Worm (Caenorhabditis elegans) whole organism, L1 larva: ENCODE measurements around the gene iffb-1.

Experiments used
- C16A3.4 ChIP-seq: fragments of 150-350 bp; optimal IDR thresholded peaks from 2 replicates; lab custom pipeline; 2014; ENCODE audit warnings: missing biosample characterization, missing genetic modification characterization
- aly-2 ChIP-seq: fragments of 150-350 bp; optimal IDR thresholded peaks from 2 replicates; lab custom pipeline; 2014; ENCODE audit warnings: missing biosample characterization, missing genetic modification characterization
- blmp-1 ChIP-seq: fragments of 150-350 bp; optimal IDR thresholded peaks from 2 replicates; lab custom pipeline; 2014; ENCODE audit warnings: missing biosample characterization, missing genetic modification characterization
- ceh-63 ChIP-seq: fragments of 200-800 bp; sonication (Bioruptor generic); optimal IDR thresholded peaks from 2 replicates; lab custom pipeline; 2018; ENCODE audit warnings: mild to moderate bottlenecking, missing genetic modification characterization, missing compliant biosample characterization
- ceh-88 ChIP-seq: fragments of 200-800 bp; sonication (Bioruptor generic); IDR thresholded peaks from 2 replicates; pipeline ENCODE4 v1.3.6; 2022; ENCODE audit warnings: missing genetic modification characterization, missing compliant biosample characterization
- elt-3 ChIP-seq, 6 experiments: fragments of 150-350 bp in 1 of 6; sonication (generic microtip); optimal IDR thresholded peaks; 2 replicates each; lab custom pipeline; 2017 to 2018; ENCODE audit warnings: missing biosample characterization in 6 of 6, missing genetic modification characterization in 6 of 6, inconsistent platforms in 1 of 6
- ets-5 ChIP-seq: fragments of 200-800 bp; sonication (Bioruptor generic); IDR thresholded peaks from 2 replicates; pipeline ENCODE4 v1.3.6; 2022; ENCODE audit warnings: missing genetic modification characterization, missing compliant biosample characterization
- fkh-10 ChIP-seq: sonication (generic microtip); optimal IDR thresholded peaks from 2 replicates; lab custom pipeline; 2017; ENCODE audit warnings: missing biosample characterization, missing genetic modification reagents, missing genetic modification characterization
- grh-1 ChIP-seq: fragments of 200-800 bp; sonication (Bioruptor generic); IDR thresholded peaks from 2 replicates; pipeline ENCODE4 v1.3.6; 2022; ENCODE audit warnings: missing genetic modification reagents, missing genetic modification characterization, missing compliant biosample characterization
- hlh-17 ChIP-seq: fragments of 200-800 bp; sonication (Bioruptor generic); optimal IDR thresholded peaks from 2 replicates; lab custom pipeline; 2018; ENCODE audit warnings: missing genetic modification characterization, mild to moderate bottlenecking, missing compliant biosample characterization, moderate library complexity, borderline replicate concordance
- hlh-4 ChIP-seq: sonication (generic microtip); optimal IDR thresholded peaks from 2 replicates; lab custom pipeline; 2016; ENCODE audit warnings: mild to moderate bottlenecking, missing genetic modification characterization, missing compliant biosample characterization
- hpl-2 ChIP-seq: fragments of 150-350 bp; optimal IDR thresholded peaks from 2 replicates; lab custom pipeline; 2014; ENCODE audit warnings: missing biosample characterization, missing genetic modification reagents, missing genetic modification characterization
- irx-1 ChIP-seq: sonication (generic microtip); optimal IDR thresholded peaks from 2 replicates; lab custom pipeline; 2016; ENCODE audit warnings: missing genetic modification characterization, missing compliant biosample characterization
- jun-1 ChIP-seq: fragments of 150-350 bp; optimal IDR thresholded peaks from 2 replicates; lab custom pipeline; 2014; ENCODE audit warnings: missing biosample characterization, missing genetic modification reagents, missing genetic modification characterization
- lir-3 ChIP-seq: sonication (generic microtip); optimal IDR thresholded peaks from 2 replicates; lab custom pipeline; 2016; ENCODE audit warnings: mild to moderate bottlenecking, missing genetic modification characterization, moderate library complexity, missing compliant biosample characterization; ENCODE audit not compliant: poor library complexity
- mab-9 ChIP-seq: fragments of 200-800 bp; sonication (Bioruptor generic); IDR thresholded peaks from 2 replicates; pipeline ENCODE4 v1.3.6; 2022; ENCODE audit warnings: missing genetic modification reagents, missing genetic modification characterization, missing compliant biosample characterization
- nhr-11 ChIP-seq: fragments of 150-350 bp; optimal IDR thresholded peaks from 2 replicates; lab custom pipeline; 2014; ENCODE audit warnings: missing biosample characterization, missing genetic modification characterization
- nhr-19 ChIP-seq: fragments of 200-800 bp; sonication (Bioruptor generic); conservative IDR thresholded peaks from 2 replicates; pipeline ENCODE4 v1.3.6; 2022; ENCODE audit warnings: missing genetic modification characterization, missing compliant biosample characterization
- nhr-47 ChIP-seq: sonication (generic microtip); optimal IDR thresholded peaks from 2 replicates; lab custom pipeline; 2016; ENCODE audit warnings: mild to moderate bottlenecking, missing genetic modification characterization, moderate library complexity, missing compliant biosample characterization
- nhr-71 ChIP-seq: sonication (generic microtip); optimal IDR thresholded peaks from 2 replicates; lab custom pipeline; 2016; ENCODE audit warnings: mild to moderate bottlenecking, missing genetic modification characterization, moderate library complexity, missing compliant biosample characterization
- nhr-76 ChIP-seq: sonication (generic microtip); optimal IDR thresholded peaks from 2 replicates; lab custom pipeline; 2017; ENCODE audit warnings: missing biosample characterization, missing genetic modification characterization
- nhr-77 ChIP-seq: fragments of 150-350 bp; optimal IDR thresholded peaks from 2 replicates; lab custom pipeline; 2014; ENCODE audit warnings: missing biosample characterization, missing genetic modification characterization
- pag-3 ChIP-seq: sonication (generic microtip); optimal IDR thresholded peaks from 2 replicates; lab custom pipeline; 2017; ENCODE audit warnings: missing genetic modification characterization, mild to moderate bottlenecking, missing compliant biosample characterization, antibody characterized with exemption, borderline replicate concordance; ENCODE audit not compliant: insufficient read depth
- pax-3 ChIP-seq: fragments of 200-800 bp; sonication (Bioruptor generic); optimal IDR thresholded peaks from 2 replicates; lab custom pipeline; 2018; ENCODE audit warnings: mild to moderate bottlenecking, missing genetic modification characterization, moderate library complexity, missing compliant biosample characterization
- pqm-1 ChIP-seq: sonication (generic microtip); optimal IDR thresholded peaks from 3 replicates; lab custom pipeline; 2017; ENCODE audit warnings: missing biosample characterization, missing genetic modification characterization
- skn-1 ChIP-seq: fragments of 150-350 bp; optimal IDR thresholded peaks from 2 replicates; lab custom pipeline; 2014; ENCODE audit warnings: missing biosample characterization, missing genetic modification characterization
- snpc-4 ChIP-seq: fragments of 150-350 bp; optimal IDR thresholded peaks from 2 replicates; lab custom pipeline; 2014; ENCODE audit warnings: missing biosample characterization, missing genetic modification characterization
- sox-4 ChIP-seq: sonication (generic microtip); optimal IDR thresholded peaks from 2 replicates; lab custom pipeline; 2016; ENCODE audit warnings: missing genetic modification characterization, missing compliant biosample characterization
- sptf-1 ChIP-seq: fragments of 150-350 bp; optimal IDR thresholded peaks from 2 replicates; lab custom pipeline; 2014; ENCODE audit warnings: missing biosample characterization, missing genetic modification characterization
- sup-37 ChIP-seq: fragments of 200-800 bp; sonication (Bioruptor generic); optimal IDR thresholded peaks from 2 replicates; lab custom pipeline; 2018; ENCODE audit warnings: mild to moderate bottlenecking, missing genetic modification characterization, missing compliant biosample characterization
- swsn-7 ChIP-seq: sonication (generic microtip); optimal IDR thresholded peaks from 2 replicates; lab custom pipeline; 2016; ENCODE audit warnings: missing genetic modification characterization, missing compliant biosample characterization
- tbx-2 ChIP-seq: sonication (generic microtip); optimal IDR thresholded peaks from 2 replicates; lab custom pipeline; 2016; ENCODE audit warnings: missing genetic modification characterization, missing compliant biosample characterization
- tlp-1 ChIP-seq: fragments of 150-350 bp; optimal IDR thresholded peaks from 2 replicates; lab custom pipeline; 2014; ENCODE audit warnings: missing biosample characterization, missing genetic modification characterization
- unc-86 ChIP-seq: sonication (generic microtip); optimal IDR thresholded peaks from 2 replicates; lab custom pipeline; 2016; ENCODE audit warnings: missing genetic modification characterization, missing compliant biosample characterization
- unc-98 ChIP-seq: fragments of 200-800 bp; sonication (Bioruptor generic); IDR thresholded peaks from 2 replicates; pipeline ENCODE4 v1.3.6; 2022; ENCODE audit warnings: missing genetic modification characterization, missing compliant biosample characterization
- vab-15 ChIP-seq: sonication (generic microtip); optimal IDR thresholded peaks from 2 replicates; lab custom pipeline; 2017; ENCODE audit warnings: missing genotype, mild to moderate bottlenecking, missing genetic modification characterization, missing compliant biosample characterization
- xbp-1 ChIP-seq: sonication (generic microtip); optimal IDR thresholded peaks from 2 replicates; lab custom pipeline; 2016; ENCODE audit warnings: missing genetic modification characterization, missing compliant biosample characterization
- zip-4 ChIP-seq: fragments of 200-800 bp; sonication (Bioruptor generic); optimal IDR thresholded peaks from 2 replicates; lab custom pipeline; 2018; ENCODE audit warnings: mild to moderate bottlenecking, missing genetic modification characterization, moderate library complexity, missing compliant biosample characterization
- ztf-11 ChIP-seq, 2 experiments: sonication (generic microtip); optimal IDR thresholded peaks; 2 replicates each; lab custom pipeline; 2016 to 2017; ENCODE audit warnings: missing genetic modification characterization in 2 of 2, missing biosample characterization in 1 of 2, missing compliant biosample characterization in 1 of 2
- ztf-4 ChIP-seq: fragments of 150-350 bp; optimal IDR thresholded peaks from 2 replicates; lab custom pipeline; 2014; ENCODE audit warnings: missing biosample characterization, missing genetic modification characterization

The iffb-1 gene

DNA sequence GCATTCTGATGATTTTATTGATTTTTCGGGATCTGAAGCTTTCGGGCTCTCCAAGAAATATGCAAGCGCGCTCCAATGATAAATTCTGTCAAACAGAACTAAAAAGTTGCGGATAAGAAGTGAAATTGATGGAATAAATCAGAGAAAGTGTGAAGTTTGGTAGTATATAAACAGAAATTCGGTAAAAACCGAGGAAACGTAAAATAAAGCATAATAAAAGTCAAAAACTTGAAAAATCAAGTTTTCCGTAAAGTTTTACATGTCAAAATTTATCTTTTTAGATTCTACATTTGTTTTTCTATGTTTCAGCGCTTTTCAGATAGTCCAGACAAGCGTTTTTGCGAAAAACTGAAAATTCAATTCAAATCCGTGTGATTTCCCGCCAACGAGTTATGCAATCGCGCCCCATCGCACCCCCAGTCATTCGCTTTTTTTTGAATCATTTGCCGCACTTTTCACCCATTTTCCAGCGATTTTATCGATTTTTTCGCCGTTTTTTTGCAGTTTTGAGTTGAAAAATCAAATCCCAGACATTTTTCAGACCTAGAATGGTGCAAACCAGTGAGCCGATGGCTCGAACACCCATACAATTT, 16.9 kb downstream of the iffb-1 start, which contains the start of the genes Y54F10BM.13 and ppm-1.D (continued):
- TF ChIP-seq unc-86 (tag; lab: Kevin White, UChicago), result peak; percentile 19
- no peak for TF ChIP-seq ceh-63 (GFP tag; lab: Kevin White, UChicago)
- TF ChIP-seq hlh-4 (tag; lab: Kevin White, UChicago), result no peak
- no peak for TF ChIP-seq grh-1
- TF ChIP-seq sup-37 (GFP tag; lab: Kevin White, UChicago), result no peak
- TF ChIP-seq pqm-1 (tag; lab: Kevin White, UChicago), result no peak
- no peak for TF ChIP-seq zip-4
- TF ChIP-seq lir-3, result no peak
- TF ChIP-seq swsn-7 (tag; lab: Kevin White, UChicago), result no peak
- peak; percentile 31 for TF ChIP-seq C16A3.4 (tag; lab: Kevin White, UChicago)
- peak; percentile 42 for TF ChIP-seq xbp-1 (tag; lab: Kevin White, UChicago)
- peak; percentile 29 for TF ChIP-seq tbx-2
- TF ChIP-seq nhr-11 (tag; lab: Kevin White, UChicago), result no peak
- no peak for TF ChIP-seq pag-3 (tag; lab: Kevin White, UChicago)
- TF ChIP-seq nhr-19 (GFP tag; lab: Robert Waterston, UW), result 0 out of 2 replicates have a peak, but pooled peaks have one; percentile 7
- no peak for TF ChIP-seq fkh-10
- no peak for TF ChIP-seq nhr-77
- TF ChIP-seq hlh-17 (GFP tag; lab: Kevin White, UChicago), result no peak
- TF ChIP-seq vab-15 (tag; lab: Kevin White, UChicago), result no peak
- no peak for TF ChIP-seq elt-3 (tag; optimal IDR thresholded peaks at IDR 0.05; lab: Kevin White, UChicago)
- TF ChIP-seq hpl-2, result no peak
- TF ChIP-seq nhr-47, result no peak
- no peak for TF ChIP-seq aly-2 (tag; lab: Kevin White, UChicago)
- no peak for TF ChIP-seq ceh-88 (GFP tag; lab: Robert Waterston, UW)
- TF ChIP-seq jun-1 (tag; lab: Kevin White, UChicago), result no peak
- peak; percentile 35 for TF ChIP-seq blmp-1
- TF ChIP-seq nhr-71, result no peak
- peak; percentile 49; the same call in 1 of the 2 replicates for TF ChIP-seq unc-98 (GFP tag; lab: Robert Waterston, UW)
- no peak for TF ChIP-seq mab-9 (GFP tag; lab: Robert Waterston, UW)
- TF ChIP-seq sox-4 (tag; lab: Kevin White, UChicago), result no peak
- no peak for TF ChIP-seq sptf-1 (tag; lab: Kevin White, UChicago)

DNA sequence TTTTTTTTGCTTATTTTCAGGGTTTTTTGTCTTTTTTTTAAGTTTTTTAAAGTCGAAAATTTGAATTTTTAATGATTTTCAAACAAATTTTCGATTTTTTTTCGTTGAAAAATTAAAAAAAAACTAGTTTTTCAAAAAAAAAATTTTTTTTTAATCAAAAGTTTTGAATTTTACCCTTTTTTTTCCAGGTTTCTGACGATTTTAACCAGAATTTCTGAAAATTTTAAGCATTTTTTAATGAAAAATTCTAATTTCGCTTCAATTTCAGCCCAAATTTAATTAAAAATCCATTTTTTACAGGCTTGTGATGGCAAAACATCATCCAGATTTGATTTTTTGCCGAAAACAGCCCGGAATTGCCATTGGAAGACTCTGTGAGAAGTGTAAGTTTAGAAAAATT, 29.0 kb downstream of the iffb-1 start, which contains the start of gene phf-5:
Gene phf-5 (plus strand): TSS at position 301 of the 400 bp plus-strand sequence.
- TF ChIP-seq tlp-1 (no peak), ztf-4 (tag; lab: Kevin White, UChicago) (no peak), irx-1 (tag; lab: Kevin White, UChicago) (no peak), zip-4 (no peak), nhr-76 (no peak), aly-2 (tag; lab: Kevin White, UChicago) (no peak), skn-1 (tag; lab: Kevin White, UChicago) (no peak), sup-37 (GFP tag; lab: Kevin White, UChicago) (no peak), pax-3 (no peak), ets-5 (GFP tag; lab: Robert Waterston, UW) (no peak), sox-4 (tag; lab: Kevin White, UChicago) (no peak), snpc-4 (tag; lab: Kevin White, UChicago) (no peak), mab-9 (GFP tag; lab: Robert Waterston, UW) (no peak), ztf-11 (tag; optimal IDR thresholded peaks at IDR 0.05; lab: Kevin White, UChicago) (no peak)
